Fruit fly (Drosophila melanogaster): Measurements from ENCODE around the gene Nulp1.

Nulp1 gene

dm6 chr3L:8157079-8157478, 46.9 kb downstream of the Nulp1 start (continued):
- TF ChIP-seq CG11902 (GFP tag; optimal IDR thresholded peaks at IDR 0.05): peak; percentile 41
- no peak for TF ChIP-seq CG15336 (GFP tag; IDR thresholded peaks at IDR 0.05)
- TF ChIP-seq fd59A (GFP tag; optimal IDR thresholded peaks at IDR 0.05): peak; percentile 28
- peak; percentile 75 for TF ChIP-seq esn (GFP tag; optimal IDR thresholded peaks at IDR 0.05)
- peak; percentile 24 for TF ChIP-seq vri (GFP tag; optimal IDR thresholded peaks at IDR 0.05)
- peak; percentile 51 for TF ChIP-seq Eip75B (GFP tag; optimal IDR thresholded peaks at IDR 0.05)
- TF ChIP-seq svp (GFP tag): peak; percentile 90
- no peak for TF ChIP-seq spab (GFP tag; optimal IDR thresholded peaks at IDR 0.05)
- no peak for TF ChIP-seq Gug (GFP tag; IDR thresholded peaks at IDR 0.05)
- TF ChIP-seq Sox14 (GFP tag; optimal IDR thresholded peaks at IDR 0.05): peak; percentile 64
- TF ChIP-seq cyc (GFP tag; optimal IDR thresholded peaks at IDR 0.05): peak; percentile 43
- TF ChIP-seq fd85E (GFP tag; optimal IDR thresholded peaks at IDR 0.05): no peak
- peak; percentile 38 for TF ChIP-seq CG3032 (tag; optimal IDR thresholded peaks at IDR 0.05)
- peak; percentile 59 for TF ChIP-seq lz (GFP tag; optimal IDR thresholded peaks at IDR 0.05)
- no peak for TF ChIP-seq dac (GFP tag; optimal IDR thresholded peaks at IDR 0.05)
- no peak for TF ChIP-seq CG7368 (GFP tag; optimal IDR thresholded peaks at IDR 0.05)
- no peak for TF ChIP-seq CG16779 (tag; optimal IDR thresholded peaks at IDR 0.05)
- TF ChIP-seq CG11762 (GFP tag; optimal IDR thresholded peaks at IDR 0.05; ENCODE audit: insufficient read depth): peak; percentile 41
- TF ChIP-seq OdsH (GFP tag; optimal IDR thresholded peaks at IDR 0.05): peak; percentile 63
- peak; percentile 42 for TF ChIP-seq Ets21C (GFP tag; optimal IDR thresholded peaks at IDR 0.05)
- peak; percentile 45 for TF ChIP-seq Sox102F (GFP tag; optimal IDR thresholded peaks at IDR 0.05)
- peak; percentile 58 for TF ChIP-seq CG10669 (GFP tag; optimal IDR thresholded peaks at IDR 0.05)

DNA sequence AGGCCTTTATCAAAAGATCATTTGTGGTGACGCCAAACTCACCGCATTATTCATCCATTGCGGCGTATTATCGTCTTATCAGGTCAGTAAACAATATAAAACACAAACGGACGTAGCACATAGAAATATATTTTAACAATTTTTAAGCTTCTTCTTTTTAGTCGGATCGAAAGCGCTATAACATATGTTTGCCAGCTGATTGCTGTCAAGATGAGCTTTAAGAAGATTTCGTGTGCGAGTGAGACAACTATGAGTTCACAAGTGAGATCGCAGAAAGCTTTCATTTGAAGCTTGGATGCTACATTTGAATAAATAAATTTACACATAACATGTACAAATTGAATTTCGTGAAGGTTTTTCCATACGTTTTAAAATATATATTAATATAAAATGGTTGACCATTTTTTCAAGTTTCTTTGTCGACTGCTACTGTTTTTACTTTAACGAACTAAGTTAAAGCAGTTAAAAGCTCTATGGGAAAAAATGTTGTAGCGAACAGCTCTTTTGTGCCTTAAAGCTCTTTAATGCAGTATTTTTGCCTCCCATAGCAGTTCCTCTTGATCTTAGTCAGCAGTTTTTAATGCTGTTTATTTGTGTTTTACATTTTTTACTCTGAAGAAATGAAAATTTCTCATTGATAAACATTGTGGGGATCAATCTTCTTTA, 48.7 kb downstream of the Nulp1 start, which contains the start of gene CG42445:
Gene CG42445, minus strand, starts transcription at position 186 of the 666 bp plus-strand sequence.
- TF ChIP-seq CG6808 (GFP tag; optimal IDR thresholded peaks at IDR 0.05): no peak
- peak; percentile 48 for TF ChIP-seq svp (GFP tag)
- peak; percentile 80 for TF ChIP-seq achi (GFP tag; optimal IDR thresholded peaks at IDR 0.05)
- TF ChIP-seq fkh (GFP tag; optimal IDR thresholded peaks at IDR 0.05): peak; percentile 42

DNA sequence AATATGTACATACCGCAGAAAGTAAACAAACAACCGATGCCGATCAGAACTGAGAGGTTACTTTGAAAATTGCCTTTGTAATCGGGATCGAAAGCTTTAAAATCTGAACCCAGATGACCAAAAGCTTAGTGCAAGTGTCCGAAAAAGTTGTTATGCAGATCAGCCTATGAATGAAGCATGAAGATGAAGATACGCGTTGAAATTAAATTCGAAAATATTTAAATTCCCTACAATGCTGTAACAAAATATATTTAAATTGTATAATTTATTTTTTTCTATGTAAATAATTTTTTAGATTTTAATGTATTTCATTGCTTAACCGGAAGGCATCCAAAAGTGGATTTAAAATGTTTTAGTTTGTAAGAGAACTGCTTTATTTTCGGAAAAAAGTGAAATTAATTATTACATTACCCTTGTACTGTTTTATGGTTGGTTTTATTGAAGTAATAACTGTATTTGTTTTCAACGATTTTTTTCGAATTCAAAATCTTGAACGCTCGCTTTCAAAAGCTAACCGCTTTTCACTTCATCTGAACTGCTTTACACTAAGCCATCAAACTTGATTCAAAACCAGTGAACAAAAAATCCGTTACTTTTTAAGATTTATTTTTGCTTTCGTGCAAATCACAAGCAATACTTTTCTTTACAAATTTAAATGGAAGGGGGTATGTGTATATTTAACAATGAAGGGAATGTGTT, 49.7 kb downstream of the Nulp1 start, which contains the start of gene CG43886:
Gene CG43886, minus strand, starts transcription at position 51 of the 699 bp plus-strand sequence.
- TF ChIP-seq CG8632 (GFP tag; optimal IDR thresholded peaks at IDR 0.05) (no peak), CG10669 (GFP tag; optimal IDR thresholded peaks at IDR 0.05) (no peak), eg (GFP tag; IDR thresholded peaks at IDR 0.05) (no peak), CG32006 (GFP tag; optimal IDR thresholded peaks at IDR 0.05) (no peak), vri (GFP tag; optimal IDR thresholded peaks at IDR 0.05) (no peak), OdsH (GFP tag; optimal IDR thresholded peaks at IDR 0.05) (no peak), Ets96B (tag; optimal IDR thresholded peaks at IDR 0.05) (no peak), Eip93F (GFP tag; optimal IDR thresholded peaks at IDR 0.05) (no peak), esn (GFP tag; optimal IDR thresholded peaks at IDR 0.05) (no peak), achi (GFP tag; optimal IDR thresholded peaks at IDR 0.05) (no peak), Hr38 (GFP tag; optimal IDR thresholded peaks at IDR 0.05) (no peak), Sox14 (GFP tag; optimal IDR thresholded peaks at IDR 0.05) (no peak), CG1621 (tag; optimal IDR thresholded peaks at IDR 0.05) (no peak), Met (GFP tag; optimal IDR thresholded peaks at IDR 0.05) (no peak), Gug (GFP tag; IDR thresholded peaks at IDR 0.05) (no peak), Ets21C (GFP tag; optimal IDR thresholded peaks at IDR 0.05) (no peak)
